Fruit fly (Drosophila melanogaster) whole organism, embryonic: ENCODE results near the gene phol.

Source experiments
- Atf6 ChIP-seq: fragments of 200-800 bp; sonication (Bioruptor generic); IDR thresholded peaks from 2 replicates; pipeline ENCODE4 v1.3.6; 2022; ENCODE audit warnings: missing biosample characterization, missing genetic modification characterization
- CG10267 ChIP-seq: fragments of 200-800 bp; sonication (Bioruptor generic); optimal IDR thresholded peaks from 2 replicates; lab custom pipeline; 2018; ENCODE audit warnings: missing biosample characterization, mild to moderate bottlenecking, missing genetic modification characterization, moderate library complexity
- CG11456 ChIP-seq: fragments of 200-800 bp; sonication (Bioruptor generic); IDR thresholded peaks from 3 replicates; pipeline ENCODE4 v1.3.6; 2022; ENCODE audit warnings: missing biosample characterization, missing genetic modification characterization
- CG11504 ChIP-seq: fragments of 200-800 bp; sonication (Bioruptor generic); optimal IDR thresholded peaks from 3 replicates; lab custom pipeline; 2019; ENCODE audit warnings: missing biosample characterization, mild to moderate bottlenecking, missing genetic modification characterization, moderate library complexity
- CG11695 ChIP-seq: fragments of 200-800 bp; sonication (Bioruptor generic); IDR thresholded peaks from 3 replicates; pipeline ENCODE4 v1.3.6; 2022; ENCODE audit warnings: missing biosample characterization, missing genetic modification characterization
- CG1233 ChIP-seq: fragments of 200-800 bp; sonication (Bioruptor generic); optimal IDR thresholded peaks from 4 replicates; lab custom pipeline; 2018; ENCODE audit warnings: missing biosample characterization, mild to moderate bottlenecking, missing genetic modification characterization
- CG12659 ChIP-seq: fragments of 200-800 bp; sonication (Bioruptor generic); optimal IDR thresholded peaks from 3 replicates; lab custom pipeline; 2017; ENCODE audit warnings: mild to moderate bottlenecking, missing biosample characterization, missing genetic modification reagents, missing genetic modification characterization
- CG17802 ChIP-seq: fragments of 200-800 bp; sonication (Bioruptor generic); optimal IDR thresholded peaks from 2 replicates; lab custom pipeline; 2018; ENCODE audit warnings: missing biosample characterization, mild to moderate bottlenecking, missing genetic modification characterization, moderate library complexity
- CG17912 ChIP-seq: fragments of 200-800 bp; sonication (Bioruptor generic); optimal IDR thresholded peaks from 2 replicates; lab custom pipeline; 2018; ENCODE audit warnings: missing biosample characterization, mild to moderate bottlenecking, missing genetic modification characterization
- CG18619 ChIP-seq: fragments of 200-800 bp; sonication (Bioruptor generic); optimal IDR thresholded peaks from 3 replicates; lab custom pipeline; 2017; ENCODE audit warnings: missing biosample characterization, mild to moderate bottlenecking, missing genetic modification characterization
- CG2120 ChIP-seq: fragments of 200-800 bp; sonication (Bioruptor generic); optimal IDR thresholded peaks from 3 replicates; lab custom pipeline; 2016; ENCODE audit warnings: missing biosample characterization, missing genetic modification characterization
- CG2678 ChIP-seq: fragments of 200-800 bp; sonication (Bioruptor generic); optimal IDR thresholded peaks from 3 replicates; lab custom pipeline; 2019; ENCODE audit warnings: missing biosample characterization, mild to moderate bottlenecking, missing genetic modification characterization, moderate library complexity
- CG2712 ChIP-seq: fragments of 200-800 bp; optimal IDR thresholded peaks from 3 replicates; lab custom pipeline; 2019; ENCODE audit warnings: missing biosample characterization, mild to moderate bottlenecking, missing genetic modification characterization, moderate library complexity
- CG32772 ChIP-seq: fragments of 200-800 bp; sonication (Bioruptor generic); IDR thresholded peaks from 2 replicates; pipeline ENCODE4 v1.3.6; 2022; ENCODE audit warnings: missing biosample characterization, missing genetic modification characterization
- CG34376 ChIP-seq: fragments of 200-800 bp; sonication (Bioruptor generic); optimal IDR thresholded peaks from 2 replicates; lab custom pipeline; 2018; ENCODE audit warnings: missing biosample characterization, mild to moderate bottlenecking, missing genetic modification characterization
- CG7556 ChIP-seq: fragments of 200-800 bp; sonication (Bioruptor generic); optimal IDR thresholded peaks from 2 replicates; lab custom pipeline; 2017; ENCODE audit warnings: missing biosample characterization, mild to moderate bottlenecking, missing genetic modification characterization
- CG9215 ChIP-seq: fragments of 200-800 bp; sonication (Bioruptor generic); IDR thresholded peaks from 2 replicates; pipeline ENCODE4 v1.3.6; 2022; ENCODE audit warnings: missing biosample characterization, missing genetic modification characterization
- CG9727 ChIP-seq: fragments of 200-800 bp; sonication (Bioruptor generic); optimal IDR thresholded peaks from 3 replicates; lab custom pipeline; 2017; ENCODE audit warnings: missing biosample characterization, mild to moderate bottlenecking, missing genetic modification characterization
- CoRest ChIP-seq: fragments of 200-800 bp; sonication (Bioruptor generic); optimal IDR thresholded peaks from 3 replicates; lab custom pipeline; 2018; ENCODE audit warnings: missing biosample characterization, mild to moderate bottlenecking, missing genetic modification characterization, moderate library complexity
- Eip74EF ChIP-seq, 2 experiments: fragments of 200-800 bp in 1 of 2; fragments of >200 bp in 1 of 2; sonication (Bioruptor generic) in 1 of 2; optimal IDR thresholded peaks; 2 replicates each; lab custom pipeline; 2017 to 2019; ENCODE audit warnings: missing biosample characterization in 2 of 2, missing genetic modification characterization in 2 of 2, mild to moderate bottlenecking in 1 of 2, moderate library complexity in 1 of 2
- Fer1 ChIP-seq: fragments of 200-800 bp; sonication (Bioruptor generic); optimal IDR thresholded peaks from 2 replicates; lab custom pipeline; 2017; ENCODE audit warnings: missing biosample characterization, mild to moderate bottlenecking, missing genetic modification characterization
- Gug ChIP-seq: fragments of 200-800 bp; sonication (Bioruptor generic); IDR thresholded peaks from 4 replicates; pipeline ENCODE4 v1.3.6; 2022; ENCODE audit warnings: missing biosample characterization, missing genetic modification characterization
- HLH3B ChIP-seq: fragments of 200-800 bp; sonication (Bioruptor generic); IDR thresholded peaks from 2 replicates; pipeline ENCODE4 v1.3.6; 2022; ENCODE audit warnings: missing biosample characterization, missing genetic modification characterization
- Hmx ChIP-seq: fragments of 200-800 bp; sonication (Bioruptor generic); optimal IDR thresholded peaks from 2 replicates; lab custom pipeline; 2016; ENCODE audit warnings: missing biosample characterization, missing genetic modification characterization
- Hr51 ChIP-seq, 2 experiments: fragments of 200-800 bp; sonication (Bioruptor generic); optimal IDR thresholded peaks; 2 replicates in 1 of 2; 3 replicates in 1 of 2; lab custom pipeline; 2016 to 2018; ENCODE audit warnings: missing biosample characterization in 2 of 2, missing genetic modification characterization in 2 of 2, mild to moderate bottlenecking in 1 of 2, moderate library complexity in 1 of 2
- Hsf ChIP-seq: fragments of 200-800 bp; sonication (Bioruptor generic); optimal IDR thresholded peaks from 3 replicates; lab custom pipeline; 2016; ENCODE audit warnings: missing biosample characterization, missing genetic modification characterization
- Jarid2 ChIP-seq: fragments of 200-800 bp; sonication (Bioruptor generic); optimal IDR thresholded peaks from 3 replicates; lab custom pipeline; 2017; ENCODE audit warnings: mild to moderate bottlenecking, missing biosample characterization, missing genetic modification reagents, missing genetic modification characterization
- Meics ChIP-seq: fragments of 200-800 bp; sonication (Bioruptor generic); optimal IDR thresholded peaks from 2 replicates; lab custom pipeline; 2017; ENCODE audit warnings: missing biosample characterization, mild to moderate bottlenecking, missing genetic modification characterization
- Ptx1 ChIP-seq: fragments of 200-800 bp; sonication (Bioruptor generic); IDR thresholded peaks from 2 replicates; pipeline ENCODE4 v1.3.6; 2022; ENCODE audit warnings: missing biosample characterization, missing genetic modification characterization
- Rfx ChIP-seq: fragments of 200-800 bp; sonication (Bioruptor generic); IDR thresholded peaks from 2 replicates; pipeline ENCODE4 v1.3.6; 2022; ENCODE audit warnings: missing biosample characterization, missing genetic modification characterization
- Ssrp ChIP-seq: fragments of 200-800 bp; sonication (Bioruptor generic); optimal IDR thresholded peaks from 2 replicates; lab custom pipeline; 2018; ENCODE audit warnings: missing biosample characterization, mild to moderate bottlenecking, missing genetic modification characterization, moderate library complexity
- az2 ChIP-seq: fragments of 200-800 bp; sonication (Bioruptor generic); optimal IDR thresholded peaks from 3 replicates; lab custom pipeline; 2016; ENCODE audit warnings: missing biosample characterization, missing genetic modification characterization
- bcd ChIP-seq: fragments of 200-800 bp; sonication (Bioruptor generic); optimal IDR thresholded peaks from 2 replicates; lab custom pipeline; 2017; ENCODE audit warnings: missing biosample characterization, mild to moderate bottlenecking, missing genetic modification characterization
- cas ChIP-seq: fragments of 200-800 bp; sonication (Bioruptor generic); IDR thresholded peaks from 2 replicates; pipeline ENCODE4 v1.3.6; 2022; ENCODE audit warnings: missing biosample characterization, missing genetic modification characterization
- chm ChIP-seq: fragments of 200-800 bp; sonication (Bioruptor generic); IDR thresholded peaks from 2 replicates; pipeline ENCODE4 v1.3.6; 2022; ENCODE audit warnings: missing biosample characterization, missing genetic modification characterization
- corto ChIP-seq: fragments of 200-800 bp; sonication (Bioruptor generic); optimal IDR thresholded peaks from 2 replicates; lab custom pipeline; 2016; ENCODE audit warnings: missing biosample characterization, mild to moderate bottlenecking, missing genetic modification characterization, moderate library complexity
- eyg ChIP-seq: fragments of 200-800 bp; sonication (Bioruptor generic); optimal IDR thresholded peaks from 3 replicates; lab custom pipeline; 2016; ENCODE audit warnings: missing biosample characterization, missing genetic modification characterization
- grau ChIP-seq: fragments of 200-800 bp; optimal IDR thresholded peaks from 3 replicates; lab custom pipeline; 2019; ENCODE audit warnings: missing biosample characterization, mild to moderate bottlenecking, missing genetic modification characterization, moderate library complexity
- grn ChIP-seq: fragments of 200-800 bp; sonication (Bioruptor generic); optimal IDR thresholded peaks from 3 replicates; lab custom pipeline; 2017; ENCODE audit warnings: missing biosample characterization, missing genetic modification characterization
- gsb ChIP-seq: fragments of 200-800 bp; sonication (Bioruptor generic); IDR thresholded peaks from 2 replicates; pipeline ENCODE4 v1.3.6; 2022; ENCODE audit warnings: missing biosample characterization, missing genetic modification characterization
- jumu ChIP-seq: fragments of 200-800 bp; sonication (Bioruptor generic); optimal IDR thresholded peaks from 3 replicates; lab custom pipeline; 2016; ENCODE audit warnings: missing biosample characterization, missing genetic modification characterization
- lab ChIP-seq: fragments of 200-800 bp; sonication (Bioruptor generic); optimal IDR thresholded peaks from 3 replicates; lab custom pipeline; 2017; ENCODE audit warnings: missing biosample characterization, missing genetic modification characterization, mild to moderate bottlenecking, moderate library complexity, missing genetic modification reagents
- lilli ChIP-seq: fragments of 200-800 bp; sonication (Bioruptor generic); optimal IDR thresholded peaks from 3 replicates; lab custom pipeline; 2016; ENCODE audit warnings: missing biosample characterization, missing genetic modification characterization
- nerfin-1 ChIP-seq: fragments of 200-800 bp; sonication (Bioruptor generic); optimal IDR thresholded peaks from 3 replicates; lab custom pipeline; 2019; ENCODE audit warnings: missing biosample characterization, mild to moderate bottlenecking, missing genetic modification characterization, moderate library complexity
- pho ChIP-seq: fragments of 200-800 bp; sonication (Bioruptor generic); optimal IDR thresholded peaks from 2 replicates; lab custom pipeline; 2016; ENCODE audit warnings: missing biosample characterization, missing genetic modification characterization
- phol ChIP-seq: fragments of 200-800 bp; sonication (Bioruptor generic); optimal IDR thresholded peaks from 3 replicates; lab custom pipeline; 2018; ENCODE audit warnings: missing biosample characterization, mild to moderate bottlenecking, missing genetic modification characterization, moderate library complexity
- row ChIP-seq: fragments of 200-800 bp; sonication (Bioruptor generic); IDR thresholded peaks from 3 replicates; pipeline ENCODE4 v1.3.6; 2022; ENCODE audit warnings: missing biosample characterization, missing genetic modification characterization
- sug ChIP-seq: fragments of 200-800 bp; optimal IDR thresholded peaks from 2 replicates; lab custom pipeline; 2019; ENCODE audit warnings: missing biosample characterization, mild to moderate bottlenecking, missing genetic modification characterization, moderate library complexity
- tx ChIP-seq: fragments of 200-800 bp; sonication (Bioruptor generic); optimal IDR thresholded peaks from 2 replicates; lab custom pipeline; 2016; ENCODE audit warnings: missing biosample characterization, missing genetic modification characterization
- vnd ChIP-seq: fragments of 200-800 bp; sonication (Bioruptor generic); IDR thresholded peaks from 3 replicates; pipeline ENCODE4 v1.3.6; 2022; ENCODE audit warnings: missing biosample characterization, missing genetic modification characterization; ENCODE audit not compliant: partially characterized antibody

phol gene

dm6 chr3L:9466595-9466994 lies 10.5 kb upstream of the phol start (continued):
- TF ChIP-seq CG7556 (GFP tag; lab: Kevin White, UChicago) (peak; percentile 74), Jarid2 (GFP tag; lab: Kevin White, UChicago) (no peak), CG1233 (GFP tag; lab: Kevin White, UChicago) (peak; percentile 31), tx (GFP tag; lab: Kevin White, UChicago) (no peak), vnd (GFP tag; lab: Robert Waterston, UW) (no peak), CG9215 (GFP tag; lab: Robert Waterston, UW) (peak; percentile 31; the same call in 1 of the 2 replicates), CG2678 (tag; lab: Kevin White, UChicago) (peak; percentile 75), grn (no peak), Eip74EF (GFP tag; optimal IDR thresholded peaks at IDR 0.05; lab: Kevin White, UChicago) (peak in 1 of 2 experiments; percentile 14), CG11695 (GFP tag; lab: Robert Waterston, UW) (no peak), CG17802 (no peak), row (GFP tag; lab: Robert Waterston, UW) (peak; percentile 51; the same call in 2 of the 3 replicates), CG2120 (GFP tag; lab: Kevin White, UChicago) (peak; percentile 47), eyg (no peak), Hmx (no peak), CG18619 (GFP tag; lab: Kevin White, UChicago) (peak; percentile 26), nerfin-1 (tag; lab: Kevin White, UChicago) (peak; percentile 34), CG2712 (tag; lab: Kevin White, UChicago) (peak; percentile 37), Meics (GFP tag; lab: Kevin White, UChicago) (peak; percentile 41), CG9727 (GFP tag; lab: Kevin White, UChicago) (peak; percentile 40), lab (peak; percentile 52), lilli (GFP tag; lab: Kevin White, UChicago) (peak; percentile 29), bcd (peak; percentile 3), Hr51 (GFP tag; optimal IDR thresholded peaks at IDR 0.05; lab: Kevin White, UChicago) (peak in 1 of 2 experiments; percentile 43), jumu (GFP tag; lab: Kevin White, UChicago) (no peak), Hsf (peak; percentile 8), CG11456 (no peak), Atf6 (GFP tag; lab: Robert Waterston, UW) (no peak), CG17912 (GFP tag; lab: Kevin White, UChicago) (no peak), Rfx (GFP tag; lab: Robert Waterston, UW) (no peak), Ssrp (tag; lab: Kevin White, UChicago) (peak; percentile 17), CG10267 (tag; lab: Kevin White, UChicago) (peak; percentile 1), HLH3B (GFP tag; lab: Robert Waterston, UW) (no peak), CG12659 (GFP tag; lab: Kevin White, UChicago) (peak; percentile 41), grau (peak; percentile 88), pho (peak; percentile 25), CoRest (tag; lab: Kevin White, UChicago) (peak; percentile 17), corto (GFP tag; lab: Kevin White, UChicago) (no peak), phol (peak; percentile 39), CG34376 (GFP tag; lab: Kevin White, UChicago) (peak; percentile 37), az2 (GFP tag; lab: Kevin White, UChicago) (peak; percentile 15), chm (GFP tag; lab: Robert Waterston, UW) (no peak), gsb (GFP tag; lab: Robert Waterston, UW) (no peak), Fer1 (GFP tag; lab: Kevin White, UChicago) (peak; percentile 42), CG11504 (tag; lab: Kevin White, UChicago) (peak; percentile 69), sug (peak; percentile 16), CG32772 (GFP tag; lab: Robert Waterston, UW) (no peak), Gug (GFP tag; lab: Robert Waterston, UW) (no peak), Ptx1 (0 out of 2 replicates have a peak, but pooled peaks have one; percentile 23), cas (GFP tag; lab: Robert Waterston, UW) (no peak)
